Fruit fly (Drosophila melanogaster) whole organism, pupa: Measurements from ENCODE around the gene CG5969.

Source experiments
- CG10348 ChIP-seq: fragments of 200-800 bp; sonication (Bioruptor generic); IDR thresholded peaks from 2 replicates; pipeline ENCODE4 v1.3.6; 2022; ENCODE audit warnings: missing biosample characterization, missing genetic modification characterization
- CG12605 ChIP-seq: fragments of 200-800 bp; sonication (Bioruptor generic); IDR thresholded peaks from 2 replicates; pipeline ENCODE4 v1.3.6; 2022; ENCODE audit warnings: missing biosample characterization, missing genetic modification characterization
- CG13204 ChIP-seq: fragments of 200-800 bp; sonication (Bioruptor generic); optimal IDR thresholded peaks from 2 replicates; lab custom pipeline; 2018; ENCODE audit warnings: missing biosample characterization, mild to moderate bottlenecking, missing genetic modification characterization, moderate library complexity
- CG14655 ChIP-seq: fragments of 200-800 bp; sonication (Bioruptor generic); optimal IDR thresholded peaks from 3 replicates; lab custom pipeline; 2017; ENCODE audit warnings: mild to moderate bottlenecking, missing biosample characterization, missing genetic modification reagents, missing genetic modification characterization
- CG15710 ChIP-seq: fragments of 200-800 bp; sonication (Bioruptor generic); optimal IDR thresholded peaks from 2 replicates; lab custom pipeline; 2018; ENCODE audit warnings: missing biosample characterization, mild to moderate bottlenecking, missing genetic modification characterization, moderate library complexity
- CG17806 ChIP-seq: fragments of 200-800 bp; sonication (Bioruptor generic); optimal IDR thresholded peaks from 2 replicates; lab custom pipeline; 2018; ENCODE audit warnings: missing biosample characterization, mild to moderate bottlenecking, missing genetic modification characterization, moderate library complexity
- CG32121 ChIP-seq: fragments of 200-800 bp; sonication (Bioruptor generic); IDR thresholded peaks from 2 replicates; pipeline ENCODE4 v1.3.6; 2022; ENCODE audit warnings: missing biosample characterization, missing genetic modification characterization
- CG34367 ChIP-seq: fragments of 200-800 bp; sonication (Bioruptor generic); optimal IDR thresholded peaks from 2 replicates; lab custom pipeline; 2018; ENCODE audit warnings: missing biosample characterization, mild to moderate bottlenecking, missing genetic modification characterization
- CG4496 ChIP-seq: fragments of 200-800 bp; sonication (Bioruptor generic); IDR thresholded peaks from 3 replicates; pipeline ENCODE4 v1.3.6; 2022; ENCODE audit warnings: missing biosample characterization, missing genetic modification characterization
- CG8159 ChIP-seq: fragments of 200-800 bp; sonication (Bioruptor generic); optimal IDR thresholded peaks from 3 replicates; lab custom pipeline; 2018; ENCODE audit warnings: missing biosample characterization, mild to moderate bottlenecking, missing genetic modification characterization, moderate library complexity
- CG8301 ChIP-seq: fragments of 200-800 bp; sonication (Bioruptor generic); optimal IDR thresholded peaks from 2 replicates; lab custom pipeline; 2018; ENCODE audit warnings: missing biosample characterization, mild to moderate bottlenecking, missing genetic modification characterization
- CG9948 ChIP-seq: fragments of 200-800 bp; sonication (Bioruptor generic); optimal IDR thresholded peaks from 2 replicates; lab custom pipeline; 2018; ENCODE audit warnings: missing biosample characterization, mild to moderate bottlenecking, missing genetic modification characterization, moderate library complexity
- D1 ChIP-seq: fragments of 200-800 bp; sonication (Bioruptor generic); optimal IDR thresholded peaks from 2 replicates; lab custom pipeline; 2018; ENCODE audit warnings: missing biosample characterization, mild to moderate bottlenecking, missing genetic modification characterization, moderate library complexity
- EcR ChIP-seq: fragments of 200-800 bp; sonication (Bioruptor generic); optimal IDR thresholded peaks from 3 replicates; lab custom pipeline; 2019; ENCODE audit warnings: missing biosample characterization, missing genetic modification characterization, mild to moderate bottlenecking, moderate library complexity, missing genetic modification reagents
- Ets98B ChIP-seq: fragments of 200-800 bp; sonication (Bioruptor generic); IDR thresholded peaks from 2 replicates; pipeline ENCODE4 v1.3.6; 2022; ENCODE audit warnings: missing biosample characterization, missing genetic modification characterization
- Pif1A ChIP-seq: fragments of 200-800 bp; sonication (Bioruptor generic); optimal IDR thresholded peaks from 3 replicates; lab custom pipeline; 2016; ENCODE audit warnings: missing biosample characterization, missing genetic modification characterization
- Pif1B ChIP-seq: fragments of 200-800 bp; sonication (Bioruptor generic); optimal IDR thresholded peaks from 3 replicates; lab custom pipeline; 2016; ENCODE audit warnings: missing biosample characterization, missing genetic modification characterization
- Snoo ChIP-seq: fragments of 200-800 bp; sonication (Bioruptor generic); optimal IDR thresholded peaks from 3 replicates; lab custom pipeline; 2017; ENCODE audit warnings: missing biosample characterization, mild to moderate bottlenecking, missing genetic modification characterization, inconsistent platforms
- fd96Ca ChIP-seq: fragments of 200-800 bp; sonication (Bioruptor generic); IDR thresholded peaks from 3 replicates; pipeline ENCODE4 v1.3.6; 2022; ENCODE audit warnings: missing biosample characterization, missing genetic modification characterization
- gl ChIP-seq: fragments of 200-800 bp; sonication (Bioruptor generic); optimal IDR thresholded peaks from 2 replicates; lab custom pipeline; 2018; ENCODE audit warnings: missing biosample characterization, mild to moderate bottlenecking, missing genetic modification characterization
- rn ChIP-seq: fragments of 200-800 bp; sonication (Bioruptor generic); IDR thresholded peaks from 2 replicates; pipeline ENCODE4 v1.3.6; 2022; ENCODE audit warnings: missing biosample characterization, missing genetic modification characterization

The CG5969 gene

dm6 chr3L:20432297-20432696, 41.3 kb upstream of the CG5969 start, which contains the start of the genes Las and Psn:
Las (minus strand) TSS chr3L:20432361.
Psn (plus strand) TSS chr3L:20432468.
- no peak for TF ChIP-seq Pif1A (GFP tag; lab: Kevin White, UChicago)

dm6 chr3L:20436069-20436468, 37.5 kb upstream of the CG5969 start, which contains the start of the genes mRpL15 and CtIP:
mRpL15 (minus strand) TSS chr3L:20436209.
CtIP (plus strand) TSS chr3L:20436250.
- no peak for TF ChIP-seq rn (GFP tag; lab: Robert Waterston, UW)
- no peak for TF ChIP-seq EcR (GFP tag; lab: Kevin White, UChicago)

dm6 chr3L:20439772-20440171, 33.8 kb upstream of the CG5969 start, which contains the start of gene Hpd:
Hpd (minus strand) TSS chr3L:20439872.
- TF ChIP-seq rn (GFP tag; lab: Robert Waterston, UW) = no peak
- no peak for TF ChIP-seq CG34367 (tag; lab: Kevin White, UChicago)
- TF ChIP-seq fd96Ca = no peak

dm6 chr3L:20440902-20441429, 32.6 kb upstream of the CG5969 start:
- no peak for TF ChIP-seq CG13204 (GFP tag; lab: Kevin White, UChicago)
- TF ChIP-seq CG34367 (tag; lab: Kevin White, UChicago) = no peak
- no peak for TF ChIP-seq CG12605
- TF ChIP-seq Ets98B (GFP tag; lab: Robert Waterston, UW) = no peak
- no peak for TF ChIP-seq CG17806
- no peak for TF ChIP-seq CG4496 (GFP tag; lab: Robert Waterston, UW)
- no peak for TF ChIP-seq CG10348
- TF ChIP-seq CG8159 (tag; lab: Kevin White, UChicago) = no peak
- no peak for TF ChIP-seq Snoo (tag; lab: Kevin White, UChicago)
- no peak for TF ChIP-seq CG14655 (GFP tag; lab: Kevin White, UChicago)
- TF ChIP-seq Pif1B (GFP tag; lab: Kevin White, UChicago) = no peak
- no peak for TF ChIP-seq rn (GFP tag; lab: Robert Waterston, UW)
- TF ChIP-seq CG15710 = no peak
- no peak for TF ChIP-seq CG9948 (tag; lab: Kevin White, UChicago)
- TF ChIP-seq fd96Ca = no peak

dm6 chr3L:20441632-20442469, 31.7 kb upstream of the CG5969 start, which contains the start of gene CG5910:
CG5910 (plus strand) TSS chr3L:20442419.
- no peak for TF ChIP-seq fd96Ca
- TF ChIP-seq CG10348 = no peak
- TF ChIP-seq EcR (GFP tag; lab: Kevin White, UChicago) = no peak
- TF ChIP-seq gl (tag; lab: Kevin White, UChicago) = peak; percentile 50
- TF ChIP-seq Pif1B (GFP tag; lab: Kevin White, UChicago) = no peak
- TF ChIP-seq CG17806 = peak; percentile 80
- peak; percentile 79 for TF ChIP-seq Snoo (tag; lab: Kevin White, UChicago)
- TF ChIP-seq CG15710 = peak; percentile 84
- TF ChIP-seq CG8159 (tag; lab: Kevin White, UChicago) = peak; percentile 92
- TF ChIP-seq D1 = no peak
- peak; percentile 84 for TF ChIP-seq CG9948 (tag; lab: Kevin White, UChicago)
- TF ChIP-seq rn (GFP tag; lab: Robert Waterston, UW) = no peak
- TF ChIP-seq CG12605 = no peak
- TF ChIP-seq CG4496 (GFP tag; lab: Robert Waterston, UW) = no peak
- TF ChIP-seq Ets98B (GFP tag; lab: Robert Waterston, UW) = no peak
- TF ChIP-seq CG34367 (tag; lab: Kevin White, UChicago) = peak; percentile 73
- no peak for TF ChIP-seq CG14655 (GFP tag; lab: Kevin White, UChicago)
- TF ChIP-seq Pif1A (GFP tag; lab: Kevin White, UChicago) = no peak
- no peak for TF ChIP-seq CG8301 (tag; lab: Kevin White, UChicago)
- no peak for TF ChIP-seq CG13204 (GFP tag; lab: Kevin White, UChicago)
- TF ChIP-seq CG32121 (GFP tag; lab: Robert Waterston, UW) = peak; percentile 26; the same call in 1 of the 2 replicates
- TF ChIP-seq, all 21 proteins: peak for 8

dm6 chr3L:20442674-20443313, 30.8 kb upstream of the CG5969 start:
- no peak for TF ChIP-seq CG9948 (tag; lab: Kevin White, UChicago)
- TF ChIP-seq D1 = no peak
- TF ChIP-seq CG10348 = no peak
- TF ChIP-seq CG8159 (tag; lab: Kevin White, UChicago) = no peak
